Fruit fly (Drosophila melanogaster) whole organism, prepupa: ENCODE measurements around the gene nanos.

Experiments
- Blimp-1 ChIP-seq: fragments of 200-800 bp; sonication (Bioruptor generic); optimal IDR thresholded peaks from 3 replicates; lab custom pipeline; 2017; ENCODE audit warnings: missing biosample characterization, missing genetic modification characterization, mild to moderate bottlenecking, moderate library complexity, missing genetic modification reagents
- CG11762 ChIP-seq: fragments of 200-800 bp; sonication (Bioruptor generic); optimal IDR thresholded peaks from 3 replicates; lab custom pipeline; 2016; ENCODE audit warnings: missing biosample characterization, missing genetic modification characterization; ENCODE audit not compliant: insufficient read depth
- CG11902 ChIP-seq: fragments of 200-800 bp; sonication (Bioruptor generic); optimal IDR thresholded peaks from 3 replicates; lab custom pipeline; 2016; ENCODE audit warnings: missing biosample characterization, missing genetic modification characterization
- CG15336 ChIP-seq: fragments of 200-800 bp; sonication (Bioruptor generic); IDR thresholded peaks from 2 replicates; pipeline ENCODE4 v1.3.6; 2022; ENCODE audit warnings: missing biosample characterization, missing genetic modification characterization
- CG16779 ChIP-seq: fragments of 200-800 bp; sonication (Bioruptor generic); optimal IDR thresholded peaks from 3 replicates; lab custom pipeline; 2017; ENCODE audit warnings: missing biosample characterization, mild to moderate bottlenecking, missing genetic modification characterization
- CG3032 ChIP-seq: fragments of 200-800 bp; optimal IDR thresholded peaks from 2 replicates; lab custom pipeline; 2019; ENCODE audit warnings: missing biosample characterization, mild to moderate bottlenecking, missing genetic modification characterization, moderate library complexity
- CG31627 ChIP-seq: fragments of 200-800 bp; sonication (Bioruptor generic); optimal IDR thresholded peaks from 3 replicates; lab custom pipeline; 2016; ENCODE audit warnings: missing biosample characterization, missing genetic modification characterization
- CG34406 ChIP-seq: fragments of 200-800 bp; sonication (Bioruptor generic); optimal IDR thresholded peaks from 3 replicates; lab custom pipeline; 2016; ENCODE audit warnings: missing biosample characterization, missing genetic modification characterization
- CG6163 ChIP-seq: fragments of 200-800 bp; sonication (Bioruptor generic); IDR thresholded peaks from 3 replicates; pipeline ENCODE4 v1.3.6; 2022; ENCODE audit warnings: missing biosample characterization, missing genetic modification characterization
- CG6276 ChIP-seq: fragments of 200-800 bp; sonication (Bioruptor generic); optimal IDR thresholded peaks from 2 replicates; lab custom pipeline; 2017; ENCODE audit warnings: missing biosample characterization, mild to moderate bottlenecking, missing genetic modification characterization
- CG6792 ChIP-seq: fragments of 200-800 bp; sonication (Bioruptor generic); optimal IDR thresholded peaks from 3 replicates; lab custom pipeline; 2016; ENCODE audit warnings: missing biosample characterization, missing genetic modification characterization
- CG6808 ChIP-seq: fragments of 200-800 bp; sonication (Bioruptor generic); optimal IDR thresholded peaks from 3 replicates; lab custom pipeline; 2017; ENCODE audit warnings: missing biosample characterization, missing genetic modification characterization, mild to moderate bottlenecking, moderate library complexity, missing genetic modification reagents
- CG6854 ChIP-seq: fragments of 200-800 bp; sonication (Bioruptor generic); optimal IDR thresholded peaks from 2 replicates; lab custom pipeline; 2017; ENCODE audit warnings: missing biosample characterization, mild to moderate bottlenecking, missing genetic modification characterization
- CG8119 ChIP-seq: fragments of 200-800 bp; sonication (Bioruptor generic); IDR thresholded peaks from 3 replicates; pipeline ENCODE4 v1.3.6; 2022; ENCODE audit warnings: missing biosample characterization, missing genetic modification characterization
- CG8319 ChIP-seq: fragments of 200-800 bp; sonication (Bioruptor generic); optimal IDR thresholded peaks from 3 replicates; lab custom pipeline; 2016; ENCODE audit warnings: missing biosample characterization, missing genetic modification characterization
- CG8632 ChIP-seq: fragments of 200-800 bp; sonication (Bioruptor generic); optimal IDR thresholded peaks from 3 replicates; lab custom pipeline; 2016; ENCODE audit warnings: missing biosample characterization, missing genetic modification characterization
- CG9139 ChIP-seq: fragments of 200-800 bp; sonication (Bioruptor generic); optimal IDR thresholded peaks from 3 replicates; lab custom pipeline; 2017; ENCODE audit warnings: missing biosample characterization, mild to moderate bottlenecking, missing genetic modification characterization
- Eip78C ChIP-seq: fragments of 200-800 bp; sonication (Bioruptor generic); peaks from one replicate; lab custom pipeline; 2016; ENCODE audit warnings: missing biosample characterization, missing genetic modification characterization
- Eip93F ChIP-seq: fragments of 200-800 bp; sonication (Bioruptor generic); optimal IDR thresholded peaks from 2 replicates; lab custom pipeline; 2016; ENCODE audit warnings: missing biosample characterization, mild to moderate bottlenecking, missing genetic modification characterization
- Ets96B ChIP-seq: fragments of 200-800 bp; optimal IDR thresholded peaks from 2 replicates; lab custom pipeline; 2019; ENCODE audit warnings: missing biosample characterization, mild to moderate bottlenecking, missing genetic modification characterization, moderate library complexity
- Hr39 ChIP-seq: fragments of 200-800 bp; sonication (Bioruptor generic); optimal IDR thresholded peaks from 2 replicates; lab custom pipeline; 2016; ENCODE audit warnings: missing biosample characterization, missing genetic modification characterization
- Hr4 ChIP-seq: fragments of 200-800 bp; sonication (Bioruptor generic); optimal IDR thresholded peaks from 3 replicates; lab custom pipeline; 2016; ENCODE audit warnings: missing biosample characterization, missing genetic modification characterization
- Lpt ChIP-seq: fragments of 200-800 bp; sonication (Bioruptor generic); optimal IDR thresholded peaks from 3 replicates; lab custom pipeline; 2016; ENCODE audit warnings: missing biosample characterization, missing genetic modification characterization
- Met ChIP-seq: fragments of 200-800 bp; sonication (Bioruptor generic); optimal IDR thresholded peaks from 3 replicates; lab custom pipeline; 2016; ENCODE audit warnings: missing biosample characterization, missing genetic modification characterization
- Smox ChIP-seq: fragments of 200-800 bp; sonication (Bioruptor generic); optimal IDR thresholded peaks from 3 replicates; lab custom pipeline; 2016; ENCODE audit warnings: missing biosample characterization, missing genetic modification characterization
- Sox102F ChIP-seq: fragments of 200-800 bp; sonication (Bioruptor generic); optimal IDR thresholded peaks from 2 replicates; lab custom pipeline; 2016; ENCODE audit warnings: missing biosample characterization, mild to moderate bottlenecking, missing genetic modification characterization
- Sox14 ChIP-seq: fragments of 200-800 bp; sonication (Bioruptor generic); optimal IDR thresholded peaks from 3 replicates; lab custom pipeline; 2016; ENCODE audit warnings: missing biosample characterization, missing genetic modification characterization
- Sox15 ChIP-seq: fragments of 200-800 bp; sonication (Bioruptor generic); optimal IDR thresholded peaks from 3 replicates; lab custom pipeline; 2016; ENCODE audit warnings: missing biosample characterization, missing genetic modification characterization
- cyc ChIP-seq: fragments of 200-800 bp; sonication (Bioruptor generic); optimal IDR thresholded peaks from 3 replicates; lab custom pipeline; 2016; ENCODE audit warnings: missing biosample characterization, missing genetic modification characterization
- dac ChIP-seq: fragments of 200-800 bp; sonication (Bioruptor generic); optimal IDR thresholded peaks from 2 replicates; lab custom pipeline; 2017; ENCODE audit warnings: missing biosample characterization, mild to moderate bottlenecking, missing genetic modification characterization
- dsx ChIP-seq: fragments of 200-800 bp; optimal IDR thresholded peaks from 3 replicates; lab custom pipeline; 2019; ENCODE audit warnings: missing biosample characterization, mild to moderate bottlenecking, missing genetic modification characterization, moderate library complexity; ENCODE audit not compliant: poor library complexity, severe bottlenecking
- eg ChIP-seq: fragments of 200-800 bp; sonication (Bioruptor generic); IDR thresholded peaks from 3 replicates; pipeline ENCODE4 v1.3.6; 2022; ENCODE audit warnings: missing biosample characterization, missing genetic modification characterization
- esn ChIP-seq: fragments of 200-800 bp; sonication (Bioruptor generic); optimal IDR thresholded peaks from 2 replicates; lab custom pipeline; 2016; ENCODE audit warnings: missing biosample characterization, mild to moderate bottlenecking, missing genetic modification characterization, moderate library complexity
- fd59A ChIP-seq: fragments of 200-800 bp; sonication (Bioruptor generic); optimal IDR thresholded peaks from 2 replicates; lab custom pipeline; 2017; ENCODE audit warnings: missing biosample characterization, mild to moderate bottlenecking, missing genetic modification characterization, missing genetic modification reagents
- fd85E ChIP-seq: fragments of 200-800 bp; sonication (Bioruptor generic); optimal IDR thresholded peaks from 3 replicates; lab custom pipeline; 2016; ENCODE audit warnings: missing biosample characterization, missing genetic modification characterization
- fkh ChIP-seq: fragments of 200-800 bp; sonication (Bioruptor generic); optimal IDR thresholded peaks from 3 replicates; lab custom pipeline; 2017; ENCODE audit warnings: missing biosample characterization, mild to moderate bottlenecking, missing genetic modification characterization, moderate library complexity
- lz ChIP-seq: fragments of 200-800 bp; sonication (Bioruptor generic); optimal IDR thresholded peaks from 3 replicates; lab custom pipeline; 2016; ENCODE audit warnings: missing biosample characterization, missing genetic modification characterization
- net ChIP-seq: fragments of 200-800 bp; sonication (Bioruptor generic); optimal IDR thresholded peaks from 3 replicates; lab custom pipeline; 2016; ENCODE audit warnings: missing biosample characterization, missing genetic modification characterization
- salr ChIP-seq, 2 experiments: fragments of 200-800 bp; sonication (Bioruptor generic); optimal IDR thresholded peaks; 3 replicates each; lab custom pipeline; 2016 to 2018; ENCODE audit warnings: missing biosample characterization in 2 of 2, missing genetic modification characterization in 2 of 2, mild to moderate bottlenecking in 1 of 2
- spab ChIP-seq: fragments of 200-800 bp; sonication (Bioruptor generic); optimal IDR thresholded peaks from 2 replicates; lab custom pipeline; 2017; ENCODE audit warnings: missing biosample characterization, mild to moderate bottlenecking, missing genetic modification characterization, missing genetic modification reagents
- ss ChIP-seq, 2 experiments: fragments of 200-800 bp; sonication (Bioruptor generic); optimal IDR thresholded peaks; 2 replicates in 1 of 2; 3 replicates in 1 of 2; lab custom pipeline; 2017 to 2018; ENCODE audit warnings: mild to moderate bottlenecking in 2 of 2, missing biosample characterization in 2 of 2, missing genetic modification characterization in 2 of 2, moderate library complexity in 1 of 2
- svp ChIP-seq: fragments of 200-800 bp; sonication (Bioruptor generic); peaks from one replicate; lab custom pipeline; 2016; ENCODE audit warnings: missing biosample characterization, missing genetic modification characterization
- vri ChIP-seq: fragments of 200-800 bp; sonication (Bioruptor generic); optimal IDR thresholded peaks from 3 replicates; lab custom pipeline; 2016; ENCODE audit warnings: missing biosample characterization, mild to moderate bottlenecking, missing genetic modification characterization

nanos gene

dm6 chr3R:19164873-19165456 lies 7.9 kb downstream of the nanos start (continued):
- no peak for TF ChIP-seq fd59A (GFP tag; lab: Kevin White, UChicago)
- no peak for TF ChIP-seq CG15336 (GFP tag; lab: Robert Waterston, UW)
- peak; percentile 37 for TF ChIP-seq CG6276
- TF ChIP-seq CG11762 (GFP tag; lab: Kevin White, UChicago): peak; percentile 3
- peak; percentile 32 for TF ChIP-seq Smox (GFP tag; lab: Kevin White, UChicago)
- no peak for TF ChIP-seq CG8319
- peak; percentile 86 for TF ChIP-seq Eip78C
- no peak for TF ChIP-seq CG11902 (GFP tag; lab: Kevin White, UChicago)
- TF ChIP-seq esn (GFP tag; lab: Kevin White, UChicago): peak; percentile 43
- peak in 1 of 2 experiments; percentile 53 for TF ChIP-seq salr (GFP tag; optimal IDR thresholded peaks at IDR 0.05; lab: Kevin White, UChicago)
- TF ChIP-seq vri (GFP tag; lab: Kevin White, UChicago): no peak
- TF ChIP-seq CG6792: no peak
- TF ChIP-seq dsx (GFP tag; lab: Kevin White, UChicago): no peak
- peak; percentile 24 for TF ChIP-seq fkh (GFP tag; lab: Kevin White, UChicago)
- no peak for TF ChIP-seq Eip93F (GFP tag; lab: Kevin White, UChicago)
- peak; percentile 58 for TF ChIP-seq cyc (GFP tag; lab: Kevin White, UChicago)
- no peak for TF ChIP-seq Blimp-1
- no peak for TF ChIP-seq dac (GFP tag; lab: Kevin White, UChicago)
- TF ChIP-seq CG16779 (tag; lab: Kevin White, UChicago): no peak
- TF ChIP-seq Hr4 (GFP tag; lab: Kevin White, UChicago): peak; percentile 61
- peak; percentile 66 for TF ChIP-seq Met
- TF ChIP-seq lz (GFP tag; lab: Kevin White, UChicago): peak; percentile 33
- no peak for TF ChIP-seq spab (GFP tag; lab: Kevin White, UChicago)

DNA sequence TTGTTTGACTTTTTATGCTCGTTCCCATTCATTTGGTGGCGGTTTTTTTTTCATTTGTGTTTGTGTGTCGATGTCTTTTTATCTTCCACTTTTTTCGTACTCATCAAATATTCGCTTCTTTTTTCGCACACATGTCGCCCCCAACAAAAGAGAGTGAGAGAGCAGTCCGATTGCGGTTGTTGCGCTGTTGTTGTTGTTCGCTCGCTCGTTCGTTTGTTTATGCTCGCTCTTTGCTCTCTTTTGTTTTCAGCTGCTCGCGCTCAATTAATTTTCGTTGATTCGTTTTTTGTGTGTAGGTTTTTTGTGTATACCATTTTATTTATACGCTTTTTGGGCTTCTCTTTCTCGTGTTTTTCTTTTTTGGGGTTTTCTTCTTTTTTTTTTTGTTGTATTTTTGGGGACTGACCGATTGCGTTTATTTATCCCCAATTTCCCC lies 8.6 kb downstream of the nanos start:
- no peak for TF ChIP-seq CG8632 (GFP tag; lab: Kevin White, UChicago)
- TF ChIP-seq ss (GFP tag; optimal IDR thresholded peaks at IDR 0.05; lab: Kevin White, UChicago): peak; percentile 63 to 70
- no peak for TF ChIP-seq svp
- TF ChIP-seq dsx (GFP tag; lab: Kevin White, UChicago): peak; percentile 59
- TF ChIP-seq CG6808 (GFP tag; lab: Kevin White, UChicago): peak; percentile 32
- peak; percentile 75 for TF ChIP-seq CG6276
- TF ChIP-seq vri (GFP tag; lab: Kevin White, UChicago): peak; percentile 21
- peak; percentile 3 for TF ChIP-seq net
- TF ChIP-seq Sox14 (GFP tag; lab: Kevin White, UChicago): no peak
- no peak for TF ChIP-seq Sox15 (GFP tag; lab: Kevin White, UChicago)
- TF ChIP-seq CG15336 (GFP tag; lab: Robert Waterston, UW): peak; percentile 61; the same call in 1 of the 2 replicates
- TF ChIP-seq Hr39 (GFP tag; lab: Kevin White, UChicago): no peak
- peak; percentile 25 for TF ChIP-seq Ets96B (tag; lab: Kevin White, UChicago)
- peak; percentile 2 for TF ChIP-seq Eip78C
- TF ChIP-seq CG16779 (tag; lab: Kevin White, UChicago): peak; percentile 42
- TF ChIP-seq CG6163 (GFP tag; lab: Robert Waterston, UW): peak; percentile 81
- peak; percentile 59 for TF ChIP-seq CG9139 (GFP tag; lab: Kevin White, UChicago)
- no peak for TF ChIP-seq fd59A (GFP tag; lab: Kevin White, UChicago)
- no peak for TF ChIP-seq spab (GFP tag; lab: Kevin White, UChicago)
- TF ChIP-seq Lpt: peak; percentile 29
- TF ChIP-seq Sox102F: peak; percentile 47
- peak; percentile 73 for TF ChIP-seq CG8119
- no peak for TF ChIP-seq CG34406
- TF ChIP-seq CG8319: no peak
- TF ChIP-seq Smox (GFP tag; lab: Kevin White, UChicago): peak; percentile 2
- TF ChIP-seq CG6854 (GFP tag; lab: Kevin White, UChicago): peak; percentile 60
- TF ChIP-seq fd85E (GFP tag; lab: Kevin White, UChicago): peak; percentile 20
- no peak for TF ChIP-seq esn (GFP tag; lab: Kevin White, UChicago)
- peak; percentile 11 for TF ChIP-seq Eip93F (GFP tag; lab: Kevin White, UChicago)
- no peak for TF ChIP-seq CG31627
- peak; percentile 84 for TF ChIP-seq eg (GFP tag; lab: Robert Waterston, UW)
- TF ChIP-seq CG3032 (tag; lab: Kevin White, UChicago): peak; percentile 0
- no peak for TF ChIP-seq dac (GFP tag; lab: Kevin White, UChicago)
- TF ChIP-seq, all 60 proteins: peak for 21
